Worm (Caenorhabditis elegans): ENCODE measurements around the gene nhr-176.

Gene nhr-176

DNA sequence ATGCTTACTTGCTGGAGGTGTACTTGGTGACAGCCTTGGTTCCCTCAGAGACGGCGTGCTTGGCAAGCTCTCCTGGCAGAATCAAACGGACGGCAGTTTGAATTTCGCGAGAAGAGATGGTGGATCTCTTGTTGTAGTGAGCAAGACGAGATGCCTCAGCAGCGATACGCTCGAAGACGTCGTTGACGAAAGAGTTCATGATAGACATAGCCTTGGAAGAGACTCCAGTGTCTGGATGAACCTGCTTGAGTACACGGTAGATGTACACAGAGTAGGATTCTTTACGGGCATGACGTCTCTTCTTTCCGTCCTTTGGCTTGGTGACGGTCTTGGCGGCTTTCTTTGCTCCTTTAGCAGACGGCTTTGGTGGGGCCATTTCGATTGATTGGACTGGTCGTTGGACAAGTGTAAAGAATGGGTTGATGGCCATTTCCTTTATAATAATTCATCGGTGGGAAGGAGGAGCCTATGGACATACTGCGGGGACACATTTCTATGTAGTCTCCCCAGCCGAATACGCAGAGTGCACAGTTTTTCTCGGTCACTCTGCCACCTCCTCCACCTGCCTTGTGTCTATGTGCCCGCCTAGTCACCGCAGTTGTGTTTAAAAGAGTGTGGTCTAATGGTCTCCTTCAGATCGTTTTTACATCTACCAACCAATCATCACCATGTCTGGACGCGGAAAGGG, 30.8 kb upstream of the nhr-176 start, which contains the start of the genes his-4 and his-3:
Gene his-4 (minus strand): TSS at position 376 of the 688 bp plus-strand sequence.
Gene his-3 (plus strand): TSS at position 669 of the 688 bp plus-strand sequence.
- TF ChIP-seq pbrm-1 (GFP tag; IDR thresholded peaks at IDR 0.05) = peak; percentile 31
- TF ChIP-seq hsf-1 (GFP tag; IDR thresholded peaks at IDR 0.05) = 0 out of 2 replicates have a peak, but pooled peaks have one; percentile 15
- TF ChIP-seq nhr-80 (tag; optimal IDR thresholded peaks at IDR 0.05) = peak; percentile 17
- peak; percentile 88; the same call in 1 of the 2 replicates for TF ChIP-seq F39B2.1 (GFP tag; IDR thresholded peaks at IDR 0.05)
- TF ChIP-seq hmg-1.2 (GFP tag; IDR thresholded peaks at IDR 0.05) = peak; percentile 10; the same call in 1 of the 2 replicates
- TF ChIP-seq mcd-1 (GFP tag; IDR thresholded peaks at IDR 0.05) = 0 out of 2 replicates have a peak, but pooled peaks have one; percentile 13
- TF ChIP-seq dox-1 (GFP tag; IDR thresholded peaks at IDR 0.05) = 0 out of 2 replicates have a peak, but pooled peaks have one; percentile 15

DNA sequence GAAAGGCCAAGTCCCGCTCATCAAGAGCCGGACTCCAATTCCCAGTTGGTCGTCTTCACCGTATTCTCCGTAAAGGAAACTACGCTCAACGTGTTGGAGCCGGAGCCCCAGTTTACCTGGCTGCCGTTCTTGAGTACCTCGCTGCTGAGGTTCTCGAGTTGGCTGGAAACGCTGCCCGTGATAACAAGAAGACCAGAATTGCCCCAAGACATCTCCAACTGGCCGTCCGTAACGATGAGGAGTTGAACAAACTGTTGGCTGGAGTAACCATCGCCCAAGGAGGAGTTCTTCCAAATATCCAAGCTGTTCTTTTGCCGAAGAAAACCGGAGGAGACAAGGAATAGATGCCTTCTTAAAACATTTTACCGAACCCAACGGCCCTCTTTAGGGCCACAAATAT, 30.3 kb upstream of the nhr-176 start:
- peak; percentile 31; the same call in 1 of the 2 replicates for TF ChIP-seq ekl-4 (GFP tag; IDR thresholded peaks at IDR 0.05)

DNA sequence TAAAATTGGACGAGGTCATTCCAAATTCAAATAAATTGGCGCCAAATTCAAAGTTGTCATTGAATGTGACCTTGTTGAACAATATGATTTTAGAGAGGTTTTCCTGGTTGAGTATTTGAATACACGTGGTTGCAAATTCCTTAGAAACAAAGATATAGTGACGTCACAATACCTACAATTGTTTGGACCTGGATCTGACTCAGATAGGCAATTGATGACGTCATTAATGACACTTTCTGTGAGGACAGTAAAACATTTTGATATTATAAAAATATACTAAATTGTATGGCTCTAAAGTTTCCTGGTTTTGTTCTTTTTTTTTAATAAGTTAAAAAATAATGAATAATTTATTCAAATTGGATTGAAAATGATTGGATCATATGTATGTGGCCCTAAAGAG, 29.7 kb upstream of the nhr-176 start:
- TF ChIP-seq attf-6 (GFP tag; IDR thresholded peaks at IDR 0.05) = no peak
- TF ChIP-seq madf-8 (GFP tag; conservative IDR thresholded peaks at IDR 0.05) = no peak
- TF ChIP-seq C17E4.6 (GFP tag; IDR thresholded peaks at IDR 0.05) = no peak
- no peak for TF ChIP-seq ama-1 (optimal IDR thresholded peaks at IDR 0.05)
- TF ChIP-seq ama-1 (GFP tag; optimal IDR thresholded peaks at IDR 0.05) = no peak
- TF ChIP-seq efl-1 (GFP tag; optimal IDR thresholded peaks at IDR 0.05) = no peak
- TF ChIP-seq lir-1 (GFP tag; conservative IDR thresholded peaks at IDR 0.05) = no peak

DNA sequence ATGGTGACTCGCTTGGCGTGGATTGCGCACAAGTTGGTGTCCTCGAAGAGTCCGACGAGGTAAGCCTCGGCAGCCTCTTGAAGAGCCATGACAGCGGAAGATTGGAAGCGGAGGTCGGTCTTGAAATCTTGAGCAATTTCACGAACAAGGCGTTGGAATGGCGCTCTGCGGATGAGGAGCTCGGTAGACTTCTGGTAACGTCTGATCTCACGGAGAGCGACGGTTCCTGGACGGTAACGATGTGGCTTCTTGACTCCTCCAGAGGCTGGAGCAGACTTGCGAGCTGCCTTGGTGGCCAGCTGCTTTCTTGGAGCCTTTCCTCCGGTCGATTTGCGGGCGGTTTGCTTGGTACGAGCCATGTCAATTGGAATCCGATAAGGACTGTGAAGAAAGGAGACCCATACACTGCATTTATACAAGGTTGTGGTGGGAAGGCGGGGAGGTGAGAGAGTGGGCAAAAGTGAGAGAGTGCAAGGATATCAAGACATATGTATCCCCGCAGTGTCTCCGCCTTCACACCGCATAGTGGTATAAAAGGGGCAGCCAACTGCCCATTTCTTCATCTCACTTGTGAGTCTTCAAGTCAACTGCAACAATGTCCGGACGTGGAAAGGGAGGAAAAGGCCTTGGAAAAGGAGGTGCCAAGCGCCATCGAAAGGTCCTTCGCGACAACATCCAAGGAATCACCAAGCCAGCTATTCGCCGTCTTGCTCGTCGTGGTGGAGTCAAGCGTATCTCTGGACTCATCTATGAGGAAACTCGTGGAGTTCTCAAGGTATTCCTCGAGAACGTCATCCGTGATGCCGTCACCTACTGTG, 29.0 kb upstream of the nhr-176 start, which contains the start of the genes his-2 and his-1:
Gene his-2 (minus strand): TSS at position 359 of the 818 bp plus-strand sequence.
Gene his-1 (plus strand): TSS at position 596 of the 818 bp plus-strand sequence.
- TF ChIP-seq zfh-2 (GFP tag; conservative IDR thresholded peaks at IDR 0.05) (peak; percentile 58; the same call in 1 of the 2 replicates), egrh-3 (GFP tag; IDR thresholded peaks at IDR 0.05) (peak; percentile 63; the same call in 1 of the 2 replicates), hsf-1 (GFP tag; IDR thresholded peaks at IDR 0.05) (0 out of 2 replicates have a peak, but pooled peaks have one; percentile 35), nfyb-1 (GFP tag; IDR thresholded peaks at IDR 0.05) (0 out of 2 replicates have a peak, but pooled peaks have one; percentile 9)

DNA sequence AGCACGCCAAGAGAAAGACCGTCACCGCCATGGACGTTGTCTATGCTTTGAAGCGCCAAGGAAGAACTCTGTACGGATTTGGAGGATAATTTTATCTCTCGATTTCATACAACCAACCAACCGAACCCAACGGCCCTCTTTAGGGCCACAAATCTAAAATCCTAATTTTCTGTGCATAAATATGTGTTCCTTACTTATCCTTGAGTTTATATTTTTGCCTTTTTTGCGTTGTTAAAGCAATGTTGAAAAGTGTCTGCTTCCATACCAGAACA, 28.4 kb upstream of the nhr-176 start:
- TF ChIP-seq Y56A3A.18 (GFP tag; IDR thresholded peaks at IDR 0.05) (0 out of 2 replicates have a peak, but pooled peaks have one; percentile 17), nhr-120 (GFP tag; IDR thresholded peaks at IDR 0.05) (0 out of 2 replicates have a peak, but pooled peaks have one; percentile 50), ztf-25 (GFP tag; IDR thresholded peaks at IDR 0.05) (0 out of 2 replicates have a peak, but pooled peaks have one; percentile 7), atf-7 (tag; optimal IDR thresholded peaks at IDR 0.05) (no peak), xnd-1 (tag; optimal IDR thresholded peaks at IDR 0.05) (no peak)

DNA sequence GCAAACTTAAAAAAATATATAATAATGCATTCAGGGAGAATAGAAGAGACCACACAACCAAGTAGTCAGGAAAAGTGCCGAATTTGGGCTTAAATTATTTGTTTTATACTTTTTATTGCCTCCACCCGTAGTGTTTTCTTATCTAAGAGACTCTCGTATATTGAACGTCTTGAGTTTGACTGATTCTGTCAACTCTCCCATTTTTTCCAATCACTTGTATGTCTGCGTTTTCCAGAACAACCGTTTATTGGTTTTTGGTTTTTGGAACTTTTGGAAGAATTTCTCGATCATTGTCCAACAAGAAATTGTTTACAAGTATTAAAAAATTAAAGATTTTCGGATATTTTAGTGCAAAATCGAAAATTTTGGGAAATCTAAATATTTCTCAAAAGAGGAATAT, 27.4 kb upstream of the nhr-176 start:
- TF ChIP-seq nhr-80 (tag; optimal IDR thresholded peaks at IDR 0.05) (peak; percentile 73), sdz-38 (tag; optimal IDR thresholded peaks at IDR 0.05) (no peak), madf-6 (GFP tag; IDR thresholded peaks at IDR 0.05) (no peak)

DNA sequence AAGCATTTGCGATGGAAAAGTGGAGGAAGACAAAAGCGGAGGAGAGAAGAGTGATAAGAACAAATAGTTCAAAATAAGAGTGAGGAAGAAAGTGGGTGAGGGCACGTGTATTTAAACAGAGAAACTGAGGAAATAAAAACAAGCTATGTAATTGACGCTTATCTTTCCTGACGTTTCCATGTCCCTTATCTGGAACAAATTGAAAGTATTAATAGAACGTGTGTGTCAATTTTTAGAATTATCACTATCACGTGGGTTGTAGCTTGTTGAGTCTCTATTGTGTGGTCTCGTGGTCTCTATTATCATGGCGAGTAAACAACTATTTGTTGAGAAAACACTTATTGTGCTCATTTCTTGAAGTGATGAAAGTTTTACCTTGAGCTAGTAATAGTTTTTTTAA, 25.3 kb upstream of the nhr-176 start, which contains the start of gene T10C6.15:
Gene T10C6.15 (minus strand): TSS at position 104 of the 400 bp plus-strand sequence.
- TF ChIP-seq hmg-1.2 (GFP tag; IDR thresholded peaks at IDR 0.05) (no peak), lsy-27 (tag; optimal IDR thresholded peaks at IDR 0.05; ENCODE audit: borderline replicate concordance, insufficient read depth) (no peak), nhr-90 (tag; optimal IDR thresholded peaks at IDR 0.05) (no peak), aptf-3 (GFP tag; IDR thresholded peaks at IDR 0.05) (no peak), F33H1.4 (GFP tag; IDR thresholded peaks at IDR 0.05) (no peak), snpc-4 (GFP tag; optimal IDR thresholded peaks at IDR 0.05) (no peak), snpc-4 (tag; optimal IDR thresholded peaks at IDR 0.05) (peak in 1 of 4 experiments; percentile 9), Y53G8AR.9 (GFP tag; conservative IDR thresholded peaks at IDR 0.05) (no peak), ztf-25 (GFP tag; IDR thresholded peaks at IDR 0.05) (no peak), hlh-26 (GFP tag; conservative IDR thresholded peaks at IDR 0.05) (no peak), K12H6.12 (tag; optimal IDR thresholded peaks at IDR 0.05) (no peak), rpc-1 (optimal IDR thresholded peaks at IDR 0.05) (no peak), rpc-1 (tag; optimal IDR thresholded peaks at IDR 0.05) (no peak), T07F8.4 (tag; optimal IDR thresholded peaks at IDR 0.05) (no peak)

All from whole organism, young adult.